Fruit fly (Drosophila melanogaster) whole organism, embryonic: ENCODE results near the gene PXo.

Source experiments
- Atf-2 ChIP-seq: fragments of 200-800 bp; sonication (Bioruptor generic); optimal IDR thresholded peaks from 2 replicates; lab custom pipeline; 2016; ENCODE audit warnings: missing biosample characterization, missing genetic modification characterization
- BEAF-32 ChIP-seq: fragments of 200-800 bp; sonication (Bioruptor generic); optimal IDR thresholded peaks from 3 replicates; lab custom pipeline; 2017; ENCODE audit warnings: missing biosample characterization, missing genetic modification characterization, mild to moderate bottlenecking, moderate library complexity, missing genetic modification reagents
- Bgb ChIP-seq: fragments of 200-800 bp; sonication (Bioruptor generic); IDR thresholded peaks from 2 replicates; pipeline ENCODE4 v1.3.6; 2022; ENCODE audit warnings: missing biosample characterization, missing genetic modification characterization; ENCODE audit not compliant: partially characterized antibody
- CG10321 ChIP-seq: fragments of 200-800 bp; sonication (Bioruptor generic); IDR thresholded peaks from 2 replicates; pipeline ENCODE4 v1.3.6; 2022; ENCODE audit warnings: missing biosample characterization, missing genetic modification characterization
- CG10979 ChIP-seq: fragments of 200-800 bp; sonication (Bioruptor generic); optimal IDR thresholded peaks from 2 replicates; lab custom pipeline; 2018; ENCODE audit warnings: missing biosample characterization, mild to moderate bottlenecking, missing genetic modification characterization, moderate library complexity
- CG11696 ChIP-seq: fragments of 200-800 bp; sonication (Bioruptor generic); IDR thresholded peaks from 2 replicates; pipeline ENCODE4 v1.3.6; 2022; ENCODE audit warnings: missing biosample characterization, missing genetic modification characterization
- CG12104 ChIP-seq: fragments of 200-800 bp; sonication (Bioruptor generic); optimal IDR thresholded peaks from 3 replicates; lab custom pipeline; 2016; ENCODE audit warnings: missing biosample characterization, missing genetic modification characterization
- CG12236 ChIP-seq: fragments of 200-800 bp; sonication (Bioruptor generic); optimal IDR thresholded peaks from 2 replicates; lab custom pipeline; 2016; ENCODE audit warnings: missing biosample characterization, missing genetic modification characterization
- CG14710 ChIP-seq: fragments of 200-800 bp; sonication (Bioruptor generic); optimal IDR thresholded peaks from 3 replicates; lab custom pipeline; 2019; ENCODE audit warnings: missing biosample characterization, mild to moderate bottlenecking, missing genetic modification characterization, moderate library complexity
- CG1602 ChIP-seq: fragments of 200-800 bp; sonication (Bioruptor generic); optimal IDR thresholded peaks from 3 replicates; lab custom pipeline; 2016; ENCODE audit warnings: missing biosample characterization, missing genetic modification characterization
- CG16779 ChIP-seq: fragments of 200-800 bp; sonication (Bioruptor generic); IDR thresholded peaks from 2 replicates; pipeline ENCODE4 v1.3.6; 2022; ENCODE audit warnings: missing biosample characterization, missing genetic modification characterization
- CG17359 ChIP-seq: fragments of 200-800 bp; sonication (Bioruptor generic); optimal IDR thresholded peaks from 3 replicates; lab custom pipeline; 2018; ENCODE audit warnings: missing biosample characterization, mild to moderate bottlenecking, missing genetic modification characterization, moderate library complexity
- CG17385 ChIP-seq: fragments of 200-800 bp; sonication (Bioruptor generic); optimal IDR thresholded peaks from 3 replicates; lab custom pipeline; 2018; ENCODE audit warnings: missing biosample characterization, mild to moderate bottlenecking, missing genetic modification characterization
- CG30431 ChIP-seq: fragments of 200-800 bp; sonication (Bioruptor generic); optimal IDR thresholded peaks from 2 replicates; lab custom pipeline; 2017; ENCODE audit warnings: missing biosample characterization, missing genetic modification characterization
- CG3163 ChIP-seq: fragments of 200-800 bp; sonication (Bioruptor generic); optimal IDR thresholded peaks from 3 replicates; lab custom pipeline; 2016; ENCODE audit warnings: missing biosample characterization, missing genetic modification characterization
- CG32772 ChIP-seq: fragments of 200-800 bp; sonication (Bioruptor generic); IDR thresholded peaks from 2 replicates; pipeline ENCODE4 v1.3.6; 2022; ENCODE audit warnings: missing biosample characterization, missing genetic modification characterization
- CG34376 ChIP-seq: fragments of 200-800 bp; sonication (Bioruptor generic); optimal IDR thresholded peaks from 2 replicates; lab custom pipeline; 2018; ENCODE audit warnings: missing biosample characterization, mild to moderate bottlenecking, missing genetic modification characterization
- CG4404 ChIP-seq: fragments of 200-800 bp; sonication (Bioruptor generic); IDR thresholded peaks from 2 replicates; pipeline ENCODE4 v1.3.6; 2022; ENCODE audit warnings: missing biosample characterization, missing genetic modification characterization
- CG4854 ChIP-seq: fragments of 200-800 bp; sonication (Bioruptor generic); optimal IDR thresholded peaks from 2 replicates; lab custom pipeline; 2016; ENCODE audit warnings: missing biosample characterization, missing genetic modification characterization, inconsistent platforms
- CoRest ChIP-seq: fragments of 200-800 bp; sonication (Bioruptor generic); optimal IDR thresholded peaks from 3 replicates; lab custom pipeline; 2018; ENCODE audit warnings: missing biosample characterization, mild to moderate bottlenecking, missing genetic modification characterization, moderate library complexity
- D ChIP-seq, 2 experiments: fragments of 200-800 bp in 1 of 2; fragments of >200 bp in 1 of 2; sonication (Bioruptor generic) in 1 of 2; optimal IDR thresholded peaks; 2 replicates in 1 of 2; 3 replicates in 1 of 2; lab custom pipeline; 2017; ENCODE audit warnings: mild to moderate bottlenecking in 1 of 2, missing biosample characterization in 1 of 2, missing genetic modification characterization in 1 of 2, missing genetic modification reagents in 1 of 2
- Lhr ChIP-seq: fragments of 200-800 bp; sonication (Bioruptor generic); optimal IDR thresholded peaks from 3 replicates; lab custom pipeline; 2017; ENCODE audit warnings: mild to moderate bottlenecking, missing biosample characterization, missing genetic modification reagents, missing genetic modification characterization
- Mrtf ChIP-seq: fragments of 200-800 bp; sonication (Bioruptor generic); IDR thresholded peaks from 3 replicates; pipeline ENCODE4 v1.3.6; 2022; ENCODE audit warnings: missing biosample characterization, missing genetic modification characterization
- NfI ChIP-seq: fragments of 200-800 bp; sonication (Bioruptor generic); optimal IDR thresholded peaks from 3 replicates; lab custom pipeline; 2018; ENCODE audit warnings: missing biosample characterization, mild to moderate bottlenecking, missing genetic modification characterization, moderate library complexity
- Sox100B ChIP-seq: fragments of 200-800 bp; sonication (Bioruptor generic); optimal IDR thresholded peaks from 3 replicates; lab custom pipeline; 2018; ENCODE audit warnings: missing biosample characterization, mild to moderate bottlenecking, missing genetic modification characterization
- Stat92E ChIP-seq, 3 experiments: fragments of >200 bp in 2 of 3; fragments of 200-800 bp in 1 of 3; sonication (Bioruptor generic) in 1 of 3; optimal IDR thresholded peaks; 2 replicates each; lab custom pipeline; 2017 to 2019; ENCODE audit warnings: missing biosample characterization in 3 of 3, missing genetic modification characterization in 3 of 3, mild to moderate bottlenecking in 1 of 3, moderate library complexity in 1 of 3
- YL-1 ChIP-seq: fragments of 200-800 bp; sonication (Bioruptor generic); optimal IDR thresholded peaks from 3 replicates; lab custom pipeline; 2017; ENCODE audit warnings: missing biosample characterization, mild to moderate bottlenecking, missing genetic modification characterization
- ase ChIP-seq: fragments of 200-800 bp; sonication (Bioruptor generic); IDR thresholded peaks from 3 replicates; pipeline ENCODE4 v1.3.6; 2022; ENCODE audit warnings: missing biosample characterization, missing genetic modification characterization
- cg ChIP-seq: fragments of 200-800 bp; sonication (Bioruptor generic); optimal IDR thresholded peaks from 3 replicates; lab custom pipeline; 2019; ENCODE audit warnings: missing biosample characterization, mild to moderate bottlenecking, missing genetic modification characterization, moderate library complexity
- chif ChIP-seq, 2 experiments: fragments of 200-800 bp; sonication (Bioruptor generic); optimal IDR thresholded peaks; 3 replicates each; lab custom pipeline; 2016; ENCODE audit warnings: missing biosample characterization in 2 of 2, missing genetic modification characterization in 2 of 2
- danr ChIP-seq: fragments of 200-800 bp; sonication (Bioruptor generic); IDR thresholded peaks from 2 replicates; pipeline ENCODE4 v1.3.6; 2022; ENCODE audit warnings: missing biosample characterization, missing genetic modification characterization
- dmrt11E ChIP-seq: fragments of 200-800 bp; sonication (Bioruptor generic); optimal IDR thresholded peaks from 3 replicates; lab custom pipeline; 2018; ENCODE audit warnings: missing biosample characterization, mild to moderate bottlenecking, missing genetic modification characterization, moderate library complexity
- eyg ChIP-seq: fragments of 200-800 bp; sonication (Bioruptor generic); optimal IDR thresholded peaks from 3 replicates; lab custom pipeline; 2016; ENCODE audit warnings: missing biosample characterization, missing genetic modification characterization
- gcm ChIP-seq: fragments of 200-800 bp; sonication (Bioruptor generic); optimal IDR thresholded peaks from 2 replicates; lab custom pipeline; 2019; ENCODE audit warnings: missing biosample characterization, mild to moderate bottlenecking, missing genetic modification characterization, moderate library complexity
- grau ChIP-seq: fragments of 200-800 bp; optimal IDR thresholded peaks from 3 replicates; lab custom pipeline; 2019; ENCODE audit warnings: missing biosample characterization, mild to moderate bottlenecking, missing genetic modification characterization, moderate library complexity
- h ChIP-seq: fragments of >200 bp; optimal IDR thresholded peaks from 2 replicates; lab custom pipeline; 2017
- hb ChIP-seq: fragments of 200-800 bp; sonication (Bioruptor generic); IDR thresholded peaks from 3 replicates; pipeline ENCODE4 v1.3.6; 2022; ENCODE audit warnings: missing biosample characterization, missing genetic modification characterization; ENCODE audit not compliant: partially characterized antibody
- jumu ChIP-seq: fragments of 200-800 bp; sonication (Bioruptor generic); optimal IDR thresholded peaks from 3 replicates; lab custom pipeline; 2016; ENCODE audit warnings: missing biosample characterization, missing genetic modification characterization
- kah ChIP-seq: fragments of 200-800 bp; sonication (Bioruptor generic); optimal IDR thresholded peaks from 2 replicates; lab custom pipeline; 2018; ENCODE audit warnings: missing biosample characterization, mild to moderate bottlenecking, missing genetic modification characterization
- lola ChIP-seq, 3 experiments: fragments of >200 bp in 2 of 3; fragments of 200-800 bp in 1 of 3; sonication (Bioruptor generic) in 1 of 3; optimal IDR thresholded peaks; 2 replicates each; lab custom pipeline; 2017 to 2019; ENCODE audit warnings: missing biosample characterization in 3 of 3, missing genetic modification characterization in 3 of 3, mild to moderate bottlenecking in 1 of 3, moderate library complexity in 1 of 3
- lov ChIP-seq, 2 experiments: fragments of 200-800 bp in 1 of 2; fragments of >200 bp in 1 of 2; sonication (Bioruptor generic) in 1 of 2; IDR thresholded peaks in 1 of 2; optimal IDR thresholded peaks in 1 of 2; 2 replicates in 1 of 2; 3 replicates in 1 of 2; pipeline versions ENCODE4 v1.3.6 to Lab custom; 2017 to 2022; ENCODE audit warnings: missing biosample characterization in 1 of 2, missing genetic modification characterization in 1 of 2
- pzg ChIP-seq: fragments of 200-800 bp; sonication (Bioruptor generic); optimal IDR thresholded peaks from 3 replicates; lab custom pipeline; 2018; ENCODE audit warnings: missing biosample characterization, mild to moderate bottlenecking, missing genetic modification characterization, moderate library complexity
- sd ChIP-seq: fragments of 200-800 bp; sonication (Bioruptor generic); optimal IDR thresholded peaks from 3 replicates; lab custom pipeline; 2018; ENCODE audit warnings: missing biosample characterization, mild to moderate bottlenecking, missing genetic modification characterization, moderate library complexity
- sim ChIP-seq: fragments of 200-800 bp; sonication (Bioruptor generic); IDR thresholded peaks from 2 replicates; pipeline ENCODE4 v1.3.6; 2022; ENCODE audit warnings: missing biosample characterization, missing genetic modification characterization
- slou ChIP-seq: fragments of 200-800 bp; sonication (Bioruptor generic); optimal IDR thresholded peaks from 3 replicates; lab custom pipeline; 2016; ENCODE audit warnings: missing biosample characterization, missing genetic modification characterization
- slp2 ChIP-seq: fragments of 200-800 bp; sonication (Bioruptor generic); optimal IDR thresholded peaks from 2 replicates; lab custom pipeline; 2016; ENCODE audit warnings: missing biosample characterization, missing genetic modification characterization
- tgo ChIP-seq: fragments of 200-800 bp; sonication (Bioruptor generic); IDR thresholded peaks from 3 replicates; pipeline ENCODE4 v1.3.6; 2022; ENCODE audit warnings: missing biosample characterization, missing genetic modification characterization
- toy ChIP-seq: fragments of 200-800 bp; sonication (Bioruptor generic); IDR thresholded peaks from 2 replicates; pipeline ENCODE4 v1.3.6; 2022; ENCODE audit warnings: missing biosample characterization, missing genetic modification characterization

PXo gene

dm6 chr3L:5869614-5870204, 51.4 kb downstream of the PXo start (continued):
- TF ChIP-seq CG32772 (GFP tag; lab: Robert Waterston, UW) (peak; percentile 80), CG11696 (GFP tag; lab: Robert Waterston, UW) (no peak), tgo (GFP tag; lab: Robert Waterston, UW) (peak; percentile 69), CoRest (tag; lab: Kevin White, UChicago) (peak; percentile 68), Mrtf (GFP tag; lab: Robert Waterston, UW) (peak; percentile 85), Atf-2 (no peak), CG14710 (tag; lab: Kevin White, UChicago) (peak; percentile 75), CG1602 (peak; percentile 46), hb (GFP tag; lab: Robert Waterston, UW) (no peak), CG16779 (GFP tag; lab: Robert Waterston, UW) (0 out of 2 replicates have a peak, but pooled peaks have one; percentile 52), gcm (GFP tag; lab: Kevin White, UChicago) (peak; percentile 11), CG4854 (peak; percentile 60), chif (GFP tag; optimal IDR thresholded peaks at IDR 0.05; lab: Kevin White, UChicago) (peak; percentile 18 to 69), CG17385 (no peak), kah (GFP tag; lab: Kevin White, UChicago) (no peak), cg (no peak), CG4404 (peak; percentile 38), danr (GFP tag; lab: Robert Waterston, UW) (0 out of 2 replicates have a peak, but pooled peaks have one; percentile 12), Stat92E (GFP tag; optimal IDR thresholded peaks at IDR 0.05; lab: Kevin White, UChicago) (peak in 1 of 3 experiments; percentile 67), Lhr (GFP tag; lab: Kevin White, UChicago) (peak; percentile 85), Sox100B (GFP tag; lab: Kevin White, UChicago) (no peak), CG17359 (tag; lab: Kevin White, UChicago) (peak; percentile 86), D (optimal IDR thresholded peaks at IDR 0.05; lab: Kevin White, UChicago) (no peak), D (GFP tag; optimal IDR thresholded peaks at IDR 0.05; lab: Kevin White, UChicago) (peak; percentile 25), CG10321 (GFP tag; lab: Robert Waterston, UW) (peak; percentile 38; the same call in 1 of the 2 replicates), sd (tag; lab: Kevin White, UChicago) (no peak), Bgb (GFP tag; lab: Robert Waterston, UW) (peak; percentile 64; the same call in 1 of the 2 replicates), h (lab: Kevin White, UChicago) (no peak), BEAF-32 (GFP tag; lab: Kevin White, UChicago) (no peak), lov (optimal IDR thresholded peaks at IDR 0.05; lab: Kevin White, UChicago) (no peak), lov (GFP tag; IDR thresholded peaks at IDR 0.05; lab: Robert Waterston, UW) (peak; percentile 70; the same call in 1 of the 3 replicates), CG3163 (GFP tag; lab: Kevin White, UChicago) (peak; percentile 37), YL-1 (GFP tag; lab: Kevin White, UChicago) (no peak), CG10979 (peak; percentile 64), grau (tag; lab: Kevin White, UChicago) (peak; percentile 63), slou (GFP tag; lab: Kevin White, UChicago) (peak; percentile 48), jumu (GFP tag; lab: Kevin White, UChicago) (no peak), eyg (no peak), CG34376 (GFP tag; lab: Kevin White, UChicago) (peak; percentile 2), ase (GFP tag; lab: Robert Waterston, UW) (peak; percentile 80), lola (GFP tag; optimal IDR thresholded peaks at IDR 0.05; lab: Kevin White, UChicago) (no peak), slp2 (GFP tag; lab: Kevin White, UChicago) (peak; percentile 51), CG30431 (GFP tag; lab: Kevin White, UChicago) (peak; percentile 27), pzg (GFP tag; lab: Kevin White, UChicago) (peak; percentile 31), dmrt11E (tag; lab: Kevin White, UChicago) (peak; percentile 54), sim (no peak), toy (GFP tag; lab: Robert Waterston, UW) (no peak), CG12104 (GFP tag; lab: Kevin White, UChicago) (peak; percentile 36), NfI (peak; percentile 69), CG12236 (no peak)
